Worm (Caenorhabditis elegans): ENCODE results near the gene syx-3.

DNA sequence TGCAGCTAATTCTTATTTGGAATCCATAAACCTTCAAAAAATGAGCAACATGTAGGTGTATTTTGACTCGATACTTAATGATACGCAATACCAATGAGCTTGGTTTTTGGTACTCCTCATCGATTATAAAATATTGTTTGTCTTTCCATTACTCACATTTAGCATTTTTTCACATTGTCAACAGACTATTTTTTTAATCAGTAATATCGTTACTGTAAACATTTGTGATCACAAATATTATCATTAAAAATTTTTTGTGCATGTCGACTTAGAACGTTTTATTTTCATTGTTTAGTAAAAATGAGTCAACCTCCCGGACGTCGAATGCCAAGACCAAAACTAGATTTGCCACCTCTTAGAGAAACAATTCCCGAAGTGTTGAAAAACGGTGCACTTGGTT is 28.4 kb downstream of the syx-3 start, which contains the start of gene sek-5:
- TF ChIP-seq snpc-4 (tag; optimal IDR thresholded peaks at IDR 0.05) (no peak), elt-1 (tag; optimal IDR thresholded peaks at IDR 0.05; ENCODE audit: borderline replicate concordance, insufficient read depth) (no peak), mep-1 (tag; optimal IDR thresholded peaks at IDR 0.05) (no peak)
